Worm (Caenorhabditis elegans) whole organism, young adult: ENCODE results near the gene cbs-2.

Experiments
- C06A6.2 ChIP-seq: fragments of 200-800 bp; sonication (Bioruptor generic); conservative IDR thresholded peaks from 2 replicates; pipeline ENCODE4 v1.3.6; 2022; ENCODE audit warnings: missing genetic modification characterization, missing compliant biosample characterization
- F55B11.4 ChIP-seq: sonication (generic microtip); optimal IDR thresholded peaks from 2 replicates; lab custom pipeline; 2016; ENCODE audit warnings: missing compliant biosample characterization, missing genetic modification characterization, borderline replicate concordance; ENCODE audit not compliant: insufficient read depth
- Y53G8AR.9 ChIP-seq: fragments of 200-800 bp; sonication (Bioruptor generic); conservative IDR thresholded peaks from 2 replicates; pipeline ENCODE4 v1.3.6; 2022; ENCODE audit warnings: missing genetic modification reagents, missing genetic modification characterization, missing compliant biosample characterization
- Y56A3A.18 ChIP-seq: fragments of 200-800 bp; sonication (Bioruptor generic); IDR thresholded peaks from 2 replicates; pipeline ENCODE4 v1.3.6; 2022; ENCODE audit warnings: missing genetic modification reagents, missing genetic modification characterization, missing compliant biosample characterization
- Y67H2A.10 ChIP-seq: fragments of 200-800 bp; sonication (Bioruptor generic); conservative IDR thresholded peaks from 2 replicates; pipeline ENCODE4 v1.3.6; 2022; ENCODE audit warnings: missing genetic modification reagents, missing genetic modification characterization, missing compliant biosample characterization
- Y95B8A.8 ChIP-seq: fragments of 200-800 bp; sonication (Bioruptor generic); IDR thresholded peaks from 2 replicates; pipeline ENCODE4 v1.3.6; 2022; ENCODE audit warnings: missing genetic modification reagents, missing genetic modification characterization, missing compliant biosample characterization
- aptf-3 ChIP-seq: fragments of 200-800 bp; sonication (Bioruptor generic); IDR thresholded peaks from 2 replicates; pipeline ENCODE4 v1.3.6; 2022; ENCODE audit warnings: missing genetic modification characterization, missing compliant biosample characterization
- atf-7 ChIP-seq: sonication (generic microtip); optimal IDR thresholded peaks from 2 replicates; lab custom pipeline; 2017; ENCODE audit warnings: mild to moderate bottlenecking, missing genetic modification characterization, missing compliant biosample characterization
- attf-5 ChIP-seq: fragments of 200-800 bp; sonication (Bioruptor generic); optimal IDR thresholded peaks from 2 replicates; lab custom pipeline; 2018; ENCODE audit warnings: mild to moderate bottlenecking, missing genetic modification characterization, missing compliant biosample characterization
- ccch-3 ChIP-seq: fragments of 200-800 bp; sonication (Bioruptor generic); optimal IDR thresholded peaks from 2 replicates; lab custom pipeline; 2018; ENCODE audit warnings: mild to moderate bottlenecking, missing genetic modification characterization, missing compliant biosample characterization
- ceh-100 ChIP-seq: fragments of 200-800 bp; sonication (Bioruptor generic); IDR thresholded peaks from 2 replicates; pipeline ENCODE4 v1.3.6; 2022; ENCODE audit warnings: missing genetic modification reagents, missing genetic modification characterization, missing compliant biosample characterization
- ceh-40 ChIP-seq: fragments of 200-800 bp; sonication (Bioruptor generic); IDR thresholded peaks from 2 replicates; pipeline ENCODE4 v1.3.6; 2022; ENCODE audit warnings: missing genetic modification characterization, missing compliant biosample characterization
- ceh-79 ChIP-seq: sonication (generic microtip); optimal IDR thresholded peaks from 2 replicates; lab custom pipeline; 2017; ENCODE audit warnings: mild to moderate bottlenecking, missing genetic modification characterization, missing compliant biosample characterization
- ceh-91 ChIP-seq: fragments of 200-800 bp; sonication (Bioruptor generic); IDR thresholded peaks from 2 replicates; pipeline ENCODE4 v1.3.6; 2022; ENCODE audit warnings: missing genetic modification reagents, missing genetic modification characterization, missing compliant biosample characterization
- dpff-1 ChIP-seq: sonication (generic microtip); optimal IDR thresholded peaks from 2 replicates; lab custom pipeline; 2017; ENCODE audit warnings: mild to moderate bottlenecking, missing genetic modification characterization, missing compliant biosample characterization
- dpl-1 ChIP-seq: fragments of 150-350 bp; optimal IDR thresholded peaks from 2 replicates; lab custom pipeline; 2014; ENCODE audit warnings: missing biosample characterization, missing genetic modification reagents, missing genetic modification characterization
- efl-1 ChIP-seq: fragments of 150-350 bp; optimal IDR thresholded peaks from 2 replicates; lab custom pipeline; 2014; ENCODE audit warnings: missing biosample characterization, missing genetic modification reagents, missing genetic modification characterization
- egl-44 ChIP-seq: fragments of 200-800 bp; sonication (Bioruptor generic); IDR thresholded peaks from 2 replicates; pipeline ENCODE4 v1.3.6; 2022; ENCODE audit warnings: missing genetic modification reagents, missing genetic modification characterization, missing compliant biosample characterization
- gei-17 ChIP-seq: fragments of 200-800 bp; sonication (Bioruptor generic); optimal IDR thresholded peaks from 2 replicates; lab custom pipeline; 2018; ENCODE audit warnings: mild to moderate bottlenecking, missing genetic modification characterization, missing compliant biosample characterization
- hlh-26 ChIP-seq: fragments of 200-800 bp; sonication (Bioruptor generic); conservative IDR thresholded peaks from 2 replicates; pipeline ENCODE4 v1.3.6; 2022; ENCODE audit warnings: missing genetic modification reagents, missing genetic modification characterization, missing compliant biosample characterization
- hrde-1 ChIP-seq: sonication (generic microtip); optimal IDR thresholded peaks from 2 replicates; lab custom pipeline; 2016; ENCODE audit warnings: missing genetic modification characterization, mild to moderate bottlenecking, missing compliant biosample characterization, moderate library complexity, missing genotype, missing genetic modification reagents, borderline replicate concordance
- hsf-1 ChIP-seq: fragments of 200-800 bp; sonication (Bioruptor generic); IDR thresholded peaks from 2 replicates; pipeline ENCODE4 v1.3.6; 2022; ENCODE audit warnings: missing genetic modification reagents, missing genetic modification characterization, missing compliant biosample characterization
- let-607 ChIP-seq, 2 experiments: fragments of 200-800 bp in 1 of 2; sonication (Bioruptor generic) in 1 of 2; sonication (generic microtip) in 1 of 2; optimal IDR thresholded peaks; 2 replicates each; lab custom pipeline; 2016 to 2018; ENCODE audit warnings: mild to moderate bottlenecking in 2 of 2, missing compliant biosample characterization in 2 of 2, missing genetic modification characterization in 2 of 2, moderate library complexity in 2 of 2, missing genotype in 1 of 2
- lin-35 ChIP-seq, 3 experiments: fragments of 150-350 bp in 2 of 3; sonication (generic microtip) in 1 of 3; optimal IDR thresholded peaks; 2 replicates each; lab custom pipeline; 2014 to 2018; ENCODE audit warnings: missing biosample characterization in 3 of 3, missing genetic modification characterization in 3 of 3, missing genetic modification reagents in 3 of 3
- lsl-1 ChIP-seq: fragments of 200-800 bp; sonication (Bioruptor generic); optimal IDR thresholded peaks from 2 replicates; lab custom pipeline; 2018; ENCODE audit warnings: mild to moderate bottlenecking, missing genetic modification characterization, moderate library complexity, missing compliant biosample characterization
- madf-6 ChIP-seq: fragments of 200-800 bp; sonication (Bioruptor generic); IDR thresholded peaks from 2 replicates; pipeline ENCODE4 v1.3.6; 2022; ENCODE audit warnings: missing genetic modification reagents, missing genetic modification characterization, missing compliant biosample characterization
- mel-28 ChIP-seq: sonication (generic microtip); optimal IDR thresholded peaks from 2 replicates; lab custom pipeline; 2016; ENCODE audit warnings: borderline replicate concordance, mild to moderate bottlenecking, missing genetic modification characterization, missing compliant biosample characterization
- mxl-1 ChIP-seq: sonication (generic microtip); optimal IDR thresholded peaks from 2 replicates; lab custom pipeline; 2016; ENCODE audit warnings: missing genetic modification characterization, missing compliant biosample characterization
- nfyb-1 ChIP-seq: fragments of 200-800 bp; sonication (Bioruptor generic); IDR thresholded peaks from 2 replicates; pipeline ENCODE4 v1.3.6; 2022; ENCODE audit warnings: missing genetic modification reagents, missing genetic modification characterization, missing compliant biosample characterization
- nhr-179 ChIP-seq: sonication (generic microtip); optimal IDR thresholded peaks from 2 replicates; lab custom pipeline; 2016; ENCODE audit warnings: mild to moderate bottlenecking, missing genetic modification characterization, missing compliant biosample characterization
- nhr-80 ChIP-seq: sonication (generic microtip); optimal IDR thresholded peaks from 2 replicates; lab custom pipeline; 2016; ENCODE audit warnings: missing genetic modification characterization, missing compliant biosample characterization
- nhr-90 ChIP-seq: sonication (generic microtip); optimal IDR thresholded peaks from 2 replicates; lab custom pipeline; 2016; ENCODE audit warnings: missing genotype, mild to moderate bottlenecking, missing genetic modification characterization, missing compliant biosample characterization
- pbrm-1 ChIP-seq: fragments of 200-800 bp; sonication (Bioruptor generic); IDR thresholded peaks from 2 replicates; pipeline ENCODE4 v1.3.6; 2022; ENCODE audit warnings: missing genetic modification reagents, missing genetic modification characterization, missing compliant biosample characterization
- rcor-1 ChIP-seq: fragments of 200-800 bp; sonication (Bioruptor generic); IDR thresholded peaks from 2 replicates; pipeline ENCODE4 v1.3.6; 2022; ENCODE audit warnings: missing genetic modification reagents, missing genetic modification characterization, missing compliant biosample characterization
- repo-1 ChIP-seq: sonication (generic microtip); optimal IDR thresholded peaks from 2 replicates; lab custom pipeline; 2017; ENCODE audit warnings: mild to moderate bottlenecking, missing genetic modification characterization, missing compliant biosample characterization
- sdz-38 ChIP-seq: sonication (generic microtip); optimal IDR thresholded peaks from 2 replicates; lab custom pipeline; 2016; ENCODE audit warnings: missing genotype, missing genetic modification characterization, missing compliant biosample characterization
- sea-2 ChIP-seq: fragments of 200-800 bp; sonication (Bioruptor generic); IDR thresholded peaks from 2 replicates; pipeline ENCODE4 v1.3.6; 2022; ENCODE audit warnings: missing genetic modification characterization, missing compliant biosample characterization
- snpc-1.1 ChIP-seq: sonication (generic microtip); optimal IDR thresholded peaks from 2 replicates; lab custom pipeline; 2017; ENCODE audit warnings: missing genetic modification characterization, mild to moderate bottlenecking, missing compliant biosample characterization, antibody characterized with exemption, moderate library complexity, missing genotype, missing genetic modification reagents; ENCODE audit not compliant: insufficient read depth
- snpc-3.4 ChIP-seq: sonication (generic microtip); optimal IDR thresholded peaks from 2 replicates; lab custom pipeline; 2017; ENCODE audit warnings: missing genetic modification characterization, mild to moderate bottlenecking, missing compliant biosample characterization, antibody characterized with exemption, moderate library complexity, missing genotype, missing genetic modification reagents
- somi-1 ChIP-seq: fragments of 200-800 bp; sonication (Bioruptor generic); optimal IDR thresholded peaks from 2 replicates; lab custom pipeline; 2018; ENCODE audit warnings: mild to moderate bottlenecking, missing genetic modification characterization, missing compliant biosample characterization
- unc-130 ChIP-seq: sonication (generic microtip); optimal IDR thresholded peaks from 2 replicates; lab custom pipeline; 2016; ENCODE audit warnings: missing genetic modification reagents, missing genetic modification characterization, missing compliant biosample characterization
- unc-62 ChIP-seq: fragments of 150-350 bp; optimal IDR thresholded peaks from 2 replicates; lab custom pipeline; 2014; ENCODE audit warnings: missing biosample characterization, missing genetic modification reagents, missing genetic modification characterization
- xnd-1 ChIP-seq: sonication (generic microtip); optimal IDR thresholded peaks from 2 replicates; lab custom pipeline; 2016; ENCODE audit warnings: missing genotype, missing genetic modification reagents, missing genetic modification characterization, missing compliant biosample characterization
- ztf-3 ChIP-seq: fragments of 200-800 bp; sonication (Bioruptor generic); optimal IDR thresholded peaks from 2 replicates; lab custom pipeline; 2018; ENCODE audit warnings: mild to moderate bottlenecking, missing genetic modification characterization, missing compliant biosample characterization

The cbs-2 gene

ce11 chrII:2192267-2192666 lies 31.1 kb downstream of the cbs-2 start:
- TF ChIP-seq ztf-3 (GFP tag; lab: Kevin White, UChicago) (no peak), hrde-1 (tag; lab: Kevin White, UChicago) (no peak), nfyb-1 (GFP tag; lab: Robert Waterston, UW) (no peak), lsl-1 (GFP tag; lab: Kevin White, UChicago) (no peak), unc-130 (GFP tag; lab: Kevin White, UChicago) (no peak), atf-7 (tag; lab: Kevin White, UChicago) (no peak), ceh-100 (no peak), egl-44 (GFP tag; lab: Robert Waterston, UW) (no peak), nhr-179 (tag; lab: Kevin White, UChicago) (no peak), ceh-79 (tag; lab: Kevin White, UChicago) (no peak), dpff-1 (tag; lab: Kevin White, UChicago) (no peak), rcor-1 (GFP tag; lab: Robert Waterston, UW) (no peak)

ce11 chrII:2191383-2191782 lies 32.0 kb downstream of the cbs-2 start:
- TF ChIP-seq Y56A3A.18 (GFP tag; lab: Robert Waterston, UW): no peak
- no peak for TF ChIP-seq attf-5 (GFP tag; lab: Kevin White, UChicago)
- TF ChIP-seq lin-35 (GFP tag; optimal IDR thresholded peaks at IDR 0.05; lab: Kevin White, UChicago): no peak
- TF ChIP-seq let-607 (tag; optimal IDR thresholded peaks at IDR 0.05; lab: Kevin White, UChicago): no peak
- no peak for TF ChIP-seq Y95B8A.8 (GFP tag; lab: Robert Waterston, UW)
- no peak for TF ChIP-seq nhr-90
- TF ChIP-seq dpl-1 (GFP tag; lab: Kevin White, UChicago): no peak
- TF ChIP-seq mxl-1: no peak
- TF ChIP-seq unc-62: no peak
- no peak for TF ChIP-seq pbrm-1 (GFP tag; lab: Robert Waterston, UW)
- no peak for TF ChIP-seq nfyb-1 (GFP tag; lab: Robert Waterston, UW)
- no peak for TF ChIP-seq Y67H2A.10 (GFP tag; lab: Robert Waterston, UW)
- no peak for TF ChIP-seq ceh-40
- no peak for TF ChIP-seq Y53G8AR.9 (GFP tag; lab: Robert Waterston, UW)
- no peak for TF ChIP-seq snpc-1.1 (tag; lab: Kevin White, UChicago)
- TF ChIP-seq snpc-3.4 (tag; lab: Kevin White, UChicago): no peak
- TF ChIP-seq nhr-80 (tag; lab: Kevin White, UChicago): no peak

- TF ChIP-seq gei-17 (no peak), aptf-3 (GFP tag; lab: Robert Waterston, UW) (no peak), somi-1 (GFP tag; lab: Kevin White, UChicago) (no peak), madf-6 (GFP tag; lab: Robert Waterston, UW) (no peak), attf-5 (GFP tag; lab: Kevin White, UChicago) (no peak), sdz-38 (tag; lab: Kevin White, UChicago) (no peak), C06A6.2 (no peak), hlh-26 (no peak), ceh-100 (no peak), F55B11.4 (tag; lab: Kevin White, UChicago) (no peak), lsl-1 (GFP tag; lab: Kevin White, UChicago) (no peak), mel-28 (tag; lab: Kevin White, UChicago) (no peak), repo-1 (no peak), ceh-91 (GFP tag; lab: Robert Waterston, UW) (no peak), efl-1 (GFP tag; lab: Kevin White, UChicago) (no peak), ccch-3 (GFP tag; lab: Kevin White, UChicago) (no peak), hsf-1 (GFP tag; lab: Robert Waterston, UW) (no peak), xnd-1 (tag; lab: Kevin White, UChicago) (no peak), egl-44 (GFP tag; lab: Robert Waterston, UW) (no peak), sea-2 (GFP tag; lab: Robert Waterston, UW) (no peak)
Measured at ce11 chrII:2190522-2190921, 32.8 kb downstream of the cbs-2 start.
